Worm (Caenorhabditis elegans): ENCODE measurements around the gene srw-133.
"Not testable (repeated sequence)": the region's sequence is repeated elsewhere in the genome, so short reads cannot be mapped to it uniquely, and the experiment has no call there.

srw-133 gene

ce11 chrV:4067876-4068275 is 46.7 kb downstream of the srw-133 start:
- TF ChIP-seq lin-38 (GFP tag; IDR thresholded peaks at IDR 0.05) = peak; percentile 83

- TF ChIP-seq lin-38 (GFP tag; IDR thresholded peaks at IDR 0.05) = peak; percentile 85
Measured at ce11 chrV:4066143-4066542, 48.4 kb downstream of the srw-133 start.

ce11 chrV:4063559-4064164 is 50.9 kb downstream of the srw-133 start:
- TF ChIP-seq snpc-1.2 (GFP tag; IDR thresholded peaks at IDR 0.05) = peak; percentile 38; the same call in 1 of the 2 replicates
- peak; percentile 98 for TF ChIP-seq lin-38 (GFP tag; IDR thresholded peaks at IDR 0.05)
- peak; percentile 63 for TF ChIP-seq vab-7 (GFP tag; IDR thresholded peaks at IDR 0.05)
- TF ChIP-seq nhr-42 (GFP tag; IDR thresholded peaks at IDR 0.05) = peak; percentile 86
- peak; percentile 70 for TF ChIP-seq dmd-6 (GFP tag; IDR thresholded peaks at IDR 0.05)
- TF ChIP-seq lsy-2 (tag; optimal IDR thresholded peaks at IDR 0.05) = peak in 1 of 2 experiments; percentile 0
- peak; percentile 81; the same call in 1 of the 2 replicates for TF ChIP-seq ceh-20 (GFP tag; IDR thresholded peaks at IDR 0.05)
- TF ChIP-seq ceh-44 (GFP tag; IDR thresholded peaks at IDR 0.05) = peak; percentile 39; the same call in 1 of the 2 replicates
- peak; percentile 40 for TF ChIP-seq rbr-2 (tag; optimal IDR thresholded peaks at IDR 0.05)
- TF ChIP-seq ctbp-1 (GFP tag; IDR thresholded peaks at IDR 0.05) = peak; percentile 87; the same call in 1 of the 2 replicates
- TF ChIP-seq dmd-9 (GFP tag; IDR thresholded peaks at IDR 0.05) = 0 out of 2 replicates have a peak, but pooled peaks have one; percentile 39
- peak; percentile 77; the same call in 1 of the 2 replicates for TF ChIP-seq lin-29 (GFP tag; IDR thresholded peaks at IDR 0.05)
- peak; percentile 61; the same call in 1 of the 2 replicates for TF ChIP-seq pha-4 (GFP tag; IDR thresholded peaks at IDR 0.05)
- TF ChIP-seq pha-4 (tag; optimal IDR thresholded peaks at IDR 0.05) = not testable (repeated sequence)
- TF ChIP-seq madf-9 (GFP tag; conservative IDR thresholded peaks at IDR 0.05) = peak; percentile 33; the same call in 1 of the 2 replicates

Data from whole organism, L4 larva.